Worm (Caenorhabditis elegans) whole organism, midembryonic: ENCODE data around the gene twk-5.

Experiments
- ref-1 ChIP-seq: fragments of 200-800 bp; sonication (Bioruptor generic); conservative IDR thresholded peaks from 2 replicates; pipeline ENCODE4 v1.3.6; 2022; ENCODE audit warnings: missing genetic modification reagents, missing genetic modification characterization, missing compliant biosample characterization
- ztf-23 ChIP-seq: fragments of 200-800 bp; sonication (Bioruptor generic); IDR thresholded peaks from 2 replicates; pipeline ENCODE4 v1.3.6; 2022; ENCODE audit warnings: missing genetic modification reagents, missing genetic modification characterization, missing compliant biosample characterization
- ztf-29 ChIP-seq: fragments of 200-800 bp; sonication (Bioruptor generic); IDR thresholded peaks from 2 replicates; pipeline ENCODE4 v1.3.6; 2022; ENCODE audit warnings: missing genetic modification reagents, missing genetic modification characterization, missing compliant biosample characterization

DNA sequence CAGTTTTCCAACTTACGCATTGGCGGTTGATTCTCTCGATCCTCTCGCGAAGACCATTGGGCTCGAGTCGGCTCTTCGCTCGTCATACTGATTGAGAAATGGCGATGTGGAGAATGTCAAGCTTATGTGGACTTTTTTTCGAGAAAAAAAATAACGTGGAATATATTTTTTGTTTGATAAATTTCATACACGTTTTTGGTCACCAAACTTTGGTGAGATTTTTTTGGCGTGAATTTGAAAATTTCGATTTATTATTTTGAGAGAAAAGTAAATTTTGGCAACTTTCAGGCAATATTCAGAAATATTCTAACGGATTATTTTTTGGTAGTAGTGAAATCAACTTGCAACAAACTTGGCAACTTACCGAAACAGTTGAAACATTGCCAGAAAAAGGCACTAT is 6.0 kb downstream of the twk-5 start, which contains the start of gene W02B12.12:
- no peak for TF ChIP-seq ztf-23 (GFP tag; lab: Robert Waterston, UW)
- no peak for TF ChIP-seq ztf-29 (GFP tag; lab: Robert Waterston, UW)
- no peak for TF ChIP-seq ref-1 (GFP tag; lab: Robert Waterston, UW)
